Fruit fly (Drosophila melanogaster): ENCODE results near the gene CG6276.
A peak's percentile ranks its signal among the peaks of the same experiment; 100 is the strongest.

Gene CG6276

dm6 chr3R:15350993-15351426 lies 31.1 kb upstream of the CG6276 start, which contains the start of the genes Trs33 and Tmtc4 (continued):
- TF ChIP-seq pnt (GFP tag; optimal IDR thresholded peaks at IDR 0.05) (no peak), CG10654 (GFP tag; optimal IDR thresholded peaks at IDR 0.05) (peak; percentile 20), Drgx (GFP tag; IDR thresholded peaks at IDR 0.05) (no peak), Gsc (GFP tag; IDR thresholded peaks at IDR 0.05) (no peak), sc (optimal IDR thresholded peaks at IDR 0.05) (no peak), sc (GFP tag; optimal IDR thresholded peaks at IDR 0.05) (no peak), Neu2 (GFP tag; optimal IDR thresholded peaks at IDR 0.05; ENCODE audit: borderline replicate concordance) (no peak), hb (GFP tag; IDR thresholded peaks at IDR 0.05; ENCODE audit: partially characterized antibody) (no peak), CG14667 (GFP tag; IDR thresholded peaks at IDR 0.05) (no peak), Dll (GFP tag; IDR thresholded peaks at IDR 0.05; ENCODE audit: partially characterized antibody) (0 out of 4 replicates have a peak, but pooled peaks have one; percentile 10), CG1647 (GFP tag; optimal IDR thresholded peaks at IDR 0.05) (no peak), tap (tag; optimal IDR thresholded peaks at IDR 0.05) (no peak), kni (GFP tag; optimal IDR thresholded peaks at IDR 0.05) (peak; percentile 99), salm (tag; optimal IDR thresholded peaks at IDR 0.05) (no peak), CG15479 (GFP tag; optimal IDR thresholded peaks at IDR 0.05) (no peak), CG10979 (tag; optimal IDR thresholded peaks at IDR 0.05) (peak; percentile 14), CG15696 (tag; optimal IDR thresholded peaks at IDR 0.05) (peak; percentile 47), zf30C (GFP tag; optimal IDR thresholded peaks at IDR 0.05) (peak; percentile 35), Sry-β (GFP tag; optimal IDR thresholded peaks at IDR 0.05) (peak; percentile 89), Opbp (GFP tag; IDR thresholded peaks at IDR 0.05; ENCODE audit: partially characterized antibody) (no peak), bcd (GFP tag; optimal IDR thresholded peaks at IDR 0.05) (peak; percentile 26), Sin3A (optimal IDR thresholded peaks at IDR 0.05) (no peak), hbn (GFP tag; IDR thresholded peaks at IDR 0.05; ENCODE audit: partially characterized antibody) (no peak; the same call in 1 of the 2 replicates), trem (tag; optimal IDR thresholded peaks at IDR 0.05) (peak; percentile 76), Hey (tag; optimal IDR thresholded peaks at IDR 0.05) (no peak), CG17829 (tag; optimal IDR thresholded peaks at IDR 0.05) (peak; percentile 65), CG18476 (GFP tag; optimal IDR thresholded peaks at IDR 0.05) (no peak), CG17802 (tag; optimal IDR thresholded peaks at IDR 0.05) (no peak), CG13424 (tag; optimal IDR thresholded peaks at IDR 0.05) (peak; percentile 67), rib (GFP tag; IDR thresholded peaks at IDR 0.05) (no peak), fd102C (GFP tag; optimal IDR thresholded peaks at IDR 0.05) (no peak), Lim3 (GFP tag; IDR thresholded peaks at IDR 0.05) (no peak), CG1024 (GFP tag; IDR thresholded peaks at IDR 0.05) (no peak), CG3281 (GFP tag; optimal IDR thresholded peaks at IDR 0.05) (peak; percentile 18), Tbp (GFP tag; optimal IDR thresholded peaks at IDR 0.05) (no peak), CG7928 (GFP tag; optimal IDR thresholded peaks at IDR 0.05) (no peak), Atf6 (GFP tag; IDR thresholded peaks at IDR 0.05) (no peak), run (tag; optimal IDR thresholded peaks at IDR 0.05) (peak; percentile 18), CG34224 (GFP tag; IDR thresholded peaks at IDR 0.05; ENCODE audit: partially characterized antibody) (no peak), en (GFP tag; optimal IDR thresholded peaks at IDR 0.05) (no peak), Dad (GFP tag; optimal IDR thresholded peaks at IDR 0.05) (no peak), ken (GFP tag; IDR thresholded peaks at IDR 0.05) (no peak), CG33213 (GFP tag; optimal IDR thresholded peaks at IDR 0.05) (no peak), CG10321 (GFP tag; IDR thresholded peaks at IDR 0.05) (no peak), ato (GFP tag; IDR thresholded peaks at IDR 0.05; ENCODE audit: partially characterized antibody) (no peak), oc (tag; optimal IDR thresholded peaks at IDR 0.05) (peak; percentile 46), CG13296 (GFP tag; optimal IDR thresholded peaks at IDR 0.05) (peak; percentile 12), disco-r (GFP tag; optimal IDR thresholded peaks at IDR 0.05) (no peak), sd (tag; optimal IDR thresholded peaks at IDR 0.05) (peak; percentile 42), kah (GFP tag; optimal IDR thresholded peaks at IDR 0.05) (no peak), Atf3 (GFP tag; optimal IDR thresholded peaks at IDR 0.05) (no peak)

All from whole organism, embryonic.